Worm (Caenorhabditis elegans) whole organism, late embryonic: ENCODE data around the gene sri-20.

Experiments
- F13H6.1 ChIP-seq: sonication (generic microtip); optimal IDR thresholded peaks from 2 replicates; lab custom pipeline; 2016; ENCODE audit warnings: missing genetic modification characterization, missing compliant biosample characterization
- ceh-18 ChIP-seq: sonication (generic microtip); optimal IDR thresholded peaks from 2 replicates; lab custom pipeline; 2016; ENCODE audit warnings: missing genetic modification characterization, missing compliant biosample characterization
- ceh-2 ChIP-seq: sonication (generic microtip); optimal IDR thresholded peaks from 2 replicates; lab custom pipeline; 2016; ENCODE audit warnings: missing genotype, missing genetic modification characterization, missing compliant biosample characterization
- elt-2 ChIP-seq: sonication (generic microtip); optimal IDR thresholded peaks from 2 replicates; lab custom pipeline; 2016; ENCODE audit warnings: missing genetic modification reagents, missing genetic modification characterization, missing compliant biosample characterization
- nfya-1 ChIP-seq: sonication (generic microtip); optimal IDR thresholded peaks from 2 replicates; lab custom pipeline; 2017; ENCODE audit warnings: missing genetic modification characterization, mild to moderate bottlenecking, missing compliant biosample characterization, antibody characterized with exemption, moderate library complexity
- pha-4 ChIP-seq: fragments of 150-350 bp; optimal IDR thresholded peaks from 2 replicates; lab custom pipeline; 2018; ENCODE audit warnings: missing biosample characterization, missing genetic modification reagents, missing genetic modification characterization
- pqm-1 ChIP-seq: sonication (generic microtip); optimal IDR thresholded peaks from 2 replicates; lab custom pipeline; 2016; ENCODE audit warnings: missing genetic modification characterization, missing compliant biosample characterization

ce11 chrV:10379761-10380160 is 11.4 kb downstream of the sri-20 start:
- no peak for TF ChIP-seq nfya-1 (tag; lab: Kevin White, UChicago)
- TF ChIP-seq elt-2 (tag; lab: Kevin White, UChicago), result no peak
- no peak for TF ChIP-seq pqm-1
- TF ChIP-seq pha-4 (tag; lab: Kevin White, UChicago), result no peak
- no peak for TF ChIP-seq ceh-18 (tag; lab: Kevin White, UChicago)
- no peak for TF ChIP-seq ceh-2 (tag; lab: Kevin White, UChicago)
- TF ChIP-seq F13H6.1 (tag; lab: Kevin White, UChicago), result no peak
